Fruit fly (Drosophila melanogaster): Measurements from ENCODE around the gene isoQC.

The isoQC gene

DNA sequence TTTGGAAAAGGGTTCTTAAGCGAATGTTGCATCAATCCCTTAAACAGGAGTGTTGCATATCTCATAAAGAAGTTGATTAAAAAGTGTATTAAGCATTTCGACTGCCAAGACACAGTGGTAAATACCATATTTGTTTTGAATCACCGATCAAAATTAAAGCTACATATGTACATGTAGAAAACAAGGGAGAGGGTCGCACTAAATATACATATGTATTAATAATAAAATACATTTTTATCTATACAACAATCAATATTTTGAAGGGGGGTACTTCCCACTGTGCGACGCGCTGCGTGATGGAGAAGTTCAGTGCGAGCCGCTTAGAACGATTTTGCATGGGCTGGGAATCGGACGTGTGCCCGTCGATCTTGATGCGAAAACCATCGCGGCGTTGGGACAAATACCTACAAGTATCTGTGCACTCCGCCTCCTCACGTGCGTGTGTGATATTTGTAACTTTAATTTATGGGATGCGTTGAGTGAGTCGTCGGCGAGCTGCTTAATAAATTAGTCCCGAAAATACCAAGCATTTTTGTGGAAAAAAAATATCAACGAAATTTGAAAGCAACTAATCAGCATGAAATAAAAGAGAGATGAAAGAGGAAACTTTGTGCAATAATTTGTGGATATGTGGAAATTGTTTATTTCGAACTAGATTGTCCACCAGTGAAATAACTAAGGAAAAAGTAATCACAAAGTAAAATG, 29.3 kb upstream of the isoQC start:
- TF ChIP-seq psq (optimal IDR thresholded peaks at IDR 0.05), result no peak
- no peak for TF ChIP-seq h (optimal IDR thresholded peaks at IDR 0.05)
- no peak for TF ChIP-seq Myc (optimal IDR thresholded peaks at IDR 0.05)
- TF ChIP-seq ttk (optimal IDR thresholded peaks at IDR 0.05), result no peak
- no peak for TF ChIP-seq Sin3A (optimal IDR thresholded peaks at IDR 0.05)
- no peak for TF ChIP-seq insv (optimal IDR thresholded peaks at IDR 0.05)

DNA sequence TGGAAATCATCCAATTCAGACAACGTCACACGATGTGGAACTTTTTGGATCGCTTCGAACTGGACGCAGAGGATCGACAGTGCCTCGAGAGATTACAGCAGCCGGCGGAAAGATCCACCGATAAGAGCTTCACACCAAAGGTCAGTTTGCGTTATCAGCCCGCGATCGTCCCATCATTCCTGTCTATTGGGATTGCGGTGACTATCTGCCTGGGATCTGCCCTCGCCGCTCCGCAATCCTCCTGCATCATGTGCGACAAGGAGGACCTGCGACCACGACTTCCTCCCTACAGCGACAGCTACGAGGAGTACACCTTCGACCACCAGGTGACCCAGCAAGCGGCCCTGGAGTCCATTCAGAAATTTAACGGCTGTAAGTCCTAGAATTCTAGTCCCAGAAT, 28.2 kb upstream of the isoQC start:
- TF ChIP-seq Myc (optimal IDR thresholded peaks at IDR 0.05), result no peak
- TF ChIP-seq psq (optimal IDR thresholded peaks at IDR 0.05), result no peak
- no peak for TF ChIP-seq ttk (optimal IDR thresholded peaks at IDR 0.05)
- TF ChIP-seq Sin3A (optimal IDR thresholded peaks at IDR 0.05), result no peak
- TF ChIP-seq insv (optimal IDR thresholded peaks at IDR 0.05), result no peak
- no peak for TF ChIP-seq h (optimal IDR thresholded peaks at IDR 0.05)

DNA sequence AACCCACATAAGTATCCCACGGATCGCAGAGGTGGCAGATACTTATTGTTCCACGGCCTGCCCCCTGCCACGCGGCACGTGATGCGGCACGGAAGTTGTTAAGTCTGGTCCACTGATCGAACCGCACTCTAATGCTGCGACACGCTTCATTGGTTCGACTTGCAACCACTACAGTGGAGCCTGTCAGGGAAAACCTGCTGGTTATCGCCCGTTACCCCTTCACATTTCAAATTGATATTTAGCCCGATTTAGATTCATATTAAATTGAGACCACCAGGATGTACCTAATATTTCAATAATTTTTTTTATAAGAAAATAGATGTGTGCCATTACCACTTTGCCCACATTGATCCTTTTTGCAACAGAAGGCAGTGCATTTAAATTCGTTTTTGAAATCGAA, 26.9 kb upstream of the isoQC start:
- no peak for TF ChIP-seq h (optimal IDR thresholded peaks at IDR 0.05)
- TF ChIP-seq Sin3A (optimal IDR thresholded peaks at IDR 0.05), result no peak
- TF ChIP-seq insv (optimal IDR thresholded peaks at IDR 0.05), result no peak
- no peak for TF ChIP-seq Myc (optimal IDR thresholded peaks at IDR 0.05)
- TF ChIP-seq psq (optimal IDR thresholded peaks at IDR 0.05), result no peak
- no peak for TF ChIP-seq ttk (optimal IDR thresholded peaks at IDR 0.05)

DNA sequence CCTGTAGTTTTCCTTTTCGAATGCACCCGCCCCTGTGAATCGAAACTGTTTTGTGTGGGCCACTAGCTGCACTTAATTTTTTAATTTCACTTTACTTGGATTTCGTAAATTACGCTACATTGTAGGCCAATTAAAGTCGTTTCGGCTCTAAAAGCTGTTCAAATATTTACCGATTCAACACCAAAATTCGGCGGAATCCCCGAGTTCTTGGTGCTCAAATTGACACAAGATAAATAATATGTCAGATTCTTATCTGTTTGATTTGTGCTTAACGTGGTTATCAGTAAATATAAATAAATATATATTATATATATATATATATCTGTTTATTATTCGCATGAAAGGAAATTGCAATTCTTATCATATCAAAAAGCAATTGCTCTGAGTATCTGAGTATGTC, 26.3 kb upstream of the isoQC start:
- TF ChIP-seq insv (optimal IDR thresholded peaks at IDR 0.05) (no peak), h (optimal IDR thresholded peaks at IDR 0.05) (no peak), psq (optimal IDR thresholded peaks at IDR 0.05) (no peak), Myc (optimal IDR thresholded peaks at IDR 0.05) (no peak), ttk (optimal IDR thresholded peaks at IDR 0.05) (no peak), Sin3A (optimal IDR thresholded peaks at IDR 0.05) (no peak)

DNA sequence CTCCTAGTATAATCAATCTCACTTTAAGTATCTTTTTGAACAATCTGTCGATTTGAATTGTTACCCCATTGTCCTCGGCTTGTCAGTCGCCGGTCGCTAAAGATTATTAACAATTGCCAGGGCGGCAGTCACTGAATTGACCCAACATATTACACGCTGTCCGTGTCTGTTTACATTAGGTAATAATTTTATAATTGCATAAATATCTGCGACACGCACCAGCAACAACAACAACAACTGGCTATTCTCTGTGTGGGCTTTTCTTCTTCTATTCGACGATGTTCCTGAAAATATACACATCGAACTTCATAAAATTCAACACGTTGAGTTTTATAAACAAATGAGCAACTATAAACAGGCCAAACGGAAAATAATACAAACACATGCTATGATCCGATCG, 25.5 kb upstream of the isoQC start:
- TF ChIP-seq ttk (optimal IDR thresholded peaks at IDR 0.05), result no peak
- no peak for TF ChIP-seq h (optimal IDR thresholded peaks at IDR 0.05)
- TF ChIP-seq Sin3A (optimal IDR thresholded peaks at IDR 0.05), result no peak
- TF ChIP-seq psq (optimal IDR thresholded peaks at IDR 0.05), result no peak
- no peak for TF ChIP-seq insv (optimal IDR thresholded peaks at IDR 0.05)
- TF ChIP-seq Myc (optimal IDR thresholded peaks at IDR 0.05), result no peak

DNA sequence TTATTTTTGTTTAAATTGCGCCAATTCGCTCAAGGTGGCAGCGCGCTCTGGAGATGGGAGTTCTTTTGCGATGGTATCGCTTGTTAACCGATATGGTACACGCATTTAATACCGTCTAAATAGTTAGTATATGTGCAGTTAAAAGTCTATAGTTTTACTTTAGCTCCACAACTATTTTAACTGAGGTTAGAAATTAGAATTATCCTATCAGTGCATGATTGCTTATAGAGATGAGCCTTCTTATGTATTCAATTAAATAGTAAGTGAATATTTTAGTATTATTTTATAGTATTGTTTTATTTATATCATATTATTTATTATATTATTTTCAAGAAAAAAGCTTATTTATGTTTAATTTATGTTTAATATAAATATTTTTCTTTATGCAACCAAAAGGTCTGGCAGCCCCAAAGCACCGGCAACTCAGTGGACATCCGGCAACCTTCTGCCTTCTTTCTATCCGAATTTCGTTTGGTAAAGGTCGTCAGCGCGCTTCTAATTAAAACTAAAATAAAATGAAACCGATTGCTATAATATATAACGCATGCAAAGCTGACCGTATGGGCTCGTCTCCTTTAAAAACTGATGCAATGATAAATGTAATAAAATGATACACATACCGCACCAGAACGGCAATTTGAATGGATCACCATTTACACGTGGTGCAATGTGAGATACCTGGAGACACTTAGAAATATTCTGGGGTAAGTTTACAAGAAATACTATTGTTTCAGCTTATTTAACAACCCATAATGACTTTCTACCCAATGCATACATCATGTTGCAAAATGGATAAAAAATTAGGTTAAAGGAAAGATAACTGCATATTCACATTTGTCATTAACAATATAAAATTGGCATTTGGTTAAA, 21.2 kb upstream of the isoQC start, which contains the start of gene CG5199:
Gene CG5199, minus strand, starts transcription at position 52 of the 870 bp plus-strand sequence.
- TF ChIP-seq Myc (optimal IDR thresholded peaks at IDR 0.05), result no peak
- TF ChIP-seq Sin3A (optimal IDR thresholded peaks at IDR 0.05), result no peak
- TF ChIP-seq psq (optimal IDR thresholded peaks at IDR 0.05), result no peak
- no peak for TF ChIP-seq ttk (optimal IDR thresholded peaks at IDR 0.05)
- TF ChIP-seq h (optimal IDR thresholded peaks at IDR 0.05), result no peak
- no peak for TF ChIP-seq insv (optimal IDR thresholded peaks at IDR 0.05)

DNA sequence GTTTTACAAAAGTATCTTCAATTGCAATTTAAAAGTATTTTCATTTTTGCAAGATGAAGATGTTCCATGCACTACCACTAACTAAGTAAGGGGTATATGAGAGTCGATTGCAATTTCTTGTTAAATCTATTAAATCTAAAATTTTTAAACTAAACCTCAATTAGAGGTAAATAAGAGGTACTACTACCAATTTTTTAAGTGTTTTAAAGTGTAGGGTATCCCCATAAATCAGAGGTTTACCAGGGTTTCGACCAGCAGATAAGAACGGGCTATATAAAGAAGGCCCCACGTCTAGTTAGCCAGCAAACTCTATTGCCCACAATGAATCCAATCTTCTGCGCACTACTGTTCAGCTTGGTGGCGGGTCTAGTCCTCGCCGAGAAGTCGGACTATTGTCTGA, 13.9 kb upstream of the isoQC start, which contains the start of gene mag:
Gene mag, plus strand, starts transcription at position 301 of the 400 bp plus-strand sequence.
- TF ChIP-seq insv (optimal IDR thresholded peaks at IDR 0.05) (no peak), Myc (optimal IDR thresholded peaks at IDR 0.05) (no peak), Sin3A (optimal IDR thresholded peaks at IDR 0.05) (no peak), ttk (optimal IDR thresholded peaks at IDR 0.05) (no peak), psq (optimal IDR thresholded peaks at IDR 0.05) (no peak), h (optimal IDR thresholded peaks at IDR 0.05) (no peak)

DNA sequence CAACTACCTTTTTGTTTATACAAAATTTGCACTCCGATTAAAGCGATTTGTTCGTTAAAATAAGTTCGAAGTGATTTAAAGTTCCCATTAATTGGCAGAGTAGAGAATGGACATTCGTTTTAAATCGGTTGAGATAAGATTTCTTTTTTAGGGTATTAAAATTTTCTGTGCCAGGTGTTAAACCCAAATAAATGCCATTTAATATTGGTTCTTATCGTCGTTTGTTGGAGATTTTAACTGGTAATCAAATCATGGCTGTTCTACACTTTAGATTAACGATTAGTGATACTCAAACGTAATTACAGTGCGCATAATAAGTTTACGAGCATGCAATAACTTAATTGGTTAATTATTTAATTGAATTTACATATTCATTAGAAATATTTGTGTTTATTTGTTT, 11.9 kb upstream of the isoQC start:
- TF ChIP-seq insv (optimal IDR thresholded peaks at IDR 0.05) (no peak), Sin3A (optimal IDR thresholded peaks at IDR 0.05) (no peak), Myc (optimal IDR thresholded peaks at IDR 0.05) (no peak), psq (optimal IDR thresholded peaks at IDR 0.05) (no peak), h (optimal IDR thresholded peaks at IDR 0.05) (no peak), ttk (optimal IDR thresholded peaks at IDR 0.05) (no peak)

DNA sequence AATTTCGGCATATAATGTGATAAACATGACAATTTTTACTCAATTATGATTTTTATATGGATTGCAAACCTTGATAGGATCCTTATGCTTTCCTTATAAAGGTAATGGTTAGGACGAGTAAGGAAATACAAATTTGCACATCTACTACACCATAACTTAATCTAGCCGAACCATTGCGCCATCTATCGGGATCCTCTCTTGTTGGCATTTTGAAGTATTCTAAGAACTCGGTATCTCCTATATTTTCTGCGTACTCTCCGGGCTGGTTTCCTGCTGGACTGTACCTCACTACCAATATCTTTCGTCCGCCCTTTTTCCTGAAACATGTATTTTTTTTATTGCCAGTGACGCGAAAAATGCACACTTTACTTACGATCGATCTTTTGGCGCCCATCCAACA, 9.6 kb upstream of the isoQC start, which contains the start of gene atk:
Gene atk, minus strand, starts transcription at position 186 of the 400 bp plus-strand sequence.
- no peak for TF ChIP-seq psq (optimal IDR thresholded peaks at IDR 0.05)
- TF ChIP-seq Myc (optimal IDR thresholded peaks at IDR 0.05), result no peak
- TF ChIP-seq insv (optimal IDR thresholded peaks at IDR 0.05), result no peak
- no peak for TF ChIP-seq ttk (optimal IDR thresholded peaks at IDR 0.05)
- no peak for TF ChIP-seq h (optimal IDR thresholded peaks at IDR 0.05)

DNA sequence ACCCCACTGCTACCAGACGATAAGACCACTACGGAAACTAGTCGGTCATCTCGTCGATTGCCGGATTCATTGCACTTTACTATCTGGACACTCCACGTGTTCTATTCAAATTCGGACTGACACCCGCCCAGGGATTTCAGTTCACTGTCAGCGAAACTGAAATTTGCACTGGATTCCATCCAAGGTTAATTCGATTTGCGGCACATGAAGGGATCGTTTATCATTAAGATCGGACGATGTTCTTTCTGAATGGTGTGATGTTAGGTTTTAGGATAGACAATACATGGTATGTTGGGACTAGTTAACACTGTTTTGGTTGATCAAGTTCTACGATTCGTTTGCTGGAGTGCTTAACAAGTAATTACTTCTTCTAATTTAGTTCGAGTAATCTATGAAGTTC, 8.3 kb upstream of the isoQC start, which contains the start of gene CG42764:
Gene CG42764, minus strand, starts transcription at position 101 of the 400 bp plus-strand sequence.
- TF ChIP-seq ttk (optimal IDR thresholded peaks at IDR 0.05), result no peak
- no peak for TF ChIP-seq Myc (optimal IDR thresholded peaks at IDR 0.05)
- TF ChIP-seq Sin3A (optimal IDR thresholded peaks at IDR 0.05), result no peak
- no peak for TF ChIP-seq h (optimal IDR thresholded peaks at IDR 0.05)
- no peak for TF ChIP-seq insv (optimal IDR thresholded peaks at IDR 0.05)
- TF ChIP-seq psq (optimal IDR thresholded peaks at IDR 0.05), result no peak

DNA sequence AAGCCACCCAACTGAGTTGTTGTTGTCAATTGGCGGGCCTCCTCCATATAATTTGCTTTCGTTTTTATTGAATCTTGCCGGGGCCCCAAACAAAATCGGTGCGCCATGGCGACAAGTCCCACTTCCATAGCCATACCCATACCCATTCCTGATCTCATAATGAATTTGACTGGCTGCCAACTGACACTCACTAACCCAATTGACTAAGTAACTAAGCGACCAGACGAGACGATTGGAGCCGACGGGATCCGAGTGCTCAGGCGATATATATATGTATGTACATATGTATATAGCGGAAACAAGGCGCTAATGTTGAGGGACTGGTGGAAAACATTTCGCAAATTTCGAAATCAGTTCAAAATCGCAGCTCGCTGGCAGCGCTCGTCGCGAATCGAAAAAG, 7.7 kb upstream of the isoQC start, which contains the start of gene Tdh:
Gene Tdh, plus strand, starts transcription at position 346 of the 400 bp plus-strand sequence.
- TF ChIP-seq insv (optimal IDR thresholded peaks at IDR 0.05) (no peak), Myc (optimal IDR thresholded peaks at IDR 0.05) (no peak), h (optimal IDR thresholded peaks at IDR 0.05) (no peak), ttk (optimal IDR thresholded peaks at IDR 0.05) (no peak), psq (optimal IDR thresholded peaks at IDR 0.05) (no peak), Sin3A (optimal IDR thresholded peaks at IDR 0.05) (no peak)

DNA sequence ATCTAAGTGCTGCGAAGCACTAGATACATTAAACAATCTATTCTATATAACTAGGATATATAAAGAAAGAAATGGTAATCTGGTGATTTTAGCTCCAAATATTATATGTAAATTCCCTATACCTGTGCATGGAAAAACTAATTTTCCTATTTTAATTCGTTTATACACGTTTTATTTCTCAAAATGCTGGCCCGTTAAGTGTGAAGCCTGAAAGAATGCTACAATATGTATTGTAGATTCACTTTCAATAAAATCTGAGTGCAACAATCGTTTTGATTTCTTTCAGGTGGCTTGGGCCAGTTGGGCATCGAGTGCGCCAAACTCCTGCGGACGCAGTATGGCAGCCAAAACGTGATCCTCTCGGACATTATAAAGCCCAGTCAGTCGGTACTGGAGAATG, 6.8 kb upstream of the isoQC start:
- TF ChIP-seq Sin3A (optimal IDR thresholded peaks at IDR 0.05) (no peak), insv (optimal IDR thresholded peaks at IDR 0.05) (no peak), ttk (optimal IDR thresholded peaks at IDR 0.05) (no peak), psq (optimal IDR thresholded peaks at IDR 0.05) (no peak), Myc (optimal IDR thresholded peaks at IDR 0.05) (no peak), h (optimal IDR thresholded peaks at IDR 0.05) (no peak)
